Worm (Caenorhabditis elegans) whole organism, L2 larva: ENCODE results near the gene col-10.

ENCODE experiments used
- C34F6.9 ChIP-seq: fragments of 150-350 bp; optimal IDR thresholded peaks from 2 replicates; lab custom pipeline; 2014; ENCODE audit warnings: missing biosample characterization, missing genetic modification characterization
- ZK546.5 ChIP-seq: sonication (generic microtip); optimal IDR thresholded peaks from 2 replicates; lab custom pipeline; 2017; ENCODE audit warnings: missing biosample characterization, missing genetic modification characterization
- alr-1 ChIP-seq: fragments of 150-350 bp; optimal IDR thresholded peaks from 2 replicates; lab custom pipeline; 2014; ENCODE audit warnings: missing biosample characterization, missing genetic modification characterization
- aly-2 ChIP-seq: fragments of 150-350 bp; optimal IDR thresholded peaks from 2 replicates; lab custom pipeline; 2014; ENCODE audit warnings: missing biosample characterization, missing genetic modification characterization
- ama-1 ChIP-seq: fragments of 150-350 bp; optimal IDR thresholded peaks from 2 replicates; lab custom pipeline; 2018; ENCODE audit warnings: inconsistent platforms
- blmp-1 ChIP-seq: sonication (generic microtip); optimal IDR thresholded peaks from 2 replicates; lab custom pipeline; 2017; ENCODE audit warnings: missing genetic modification characterization, mild to moderate bottlenecking, missing compliant biosample characterization, antibody characterized with exemption, moderate library complexity; ENCODE audit not compliant: insufficient read depth
- ceh-16 ChIP-seq: fragments of 150-350 bp; optimal IDR thresholded peaks from 2 replicates; lab custom pipeline; 2014; ENCODE audit warnings: missing biosample characterization, missing genetic modification characterization
- ceh-82 ChIP-seq: fragments of 150-350 bp; optimal IDR thresholded peaks from 2 replicates; lab custom pipeline; 2014; ENCODE audit warnings: missing biosample characterization, missing genetic modification characterization
- crh-2 ChIP-seq: sonication (generic microtip); optimal IDR thresholded peaks from 2 replicates; lab custom pipeline; 2017; ENCODE audit warnings: missing biosample characterization, missing genetic modification characterization
- dmd-4 ChIP-seq: sonication (generic microtip); optimal IDR thresholded peaks from 2 replicates; lab custom pipeline; 2017; ENCODE audit warnings: missing biosample characterization, missing genetic modification characterization
- egl-27 ChIP-seq: sonication (generic microtip); optimal IDR thresholded peaks from 3 replicates; lab custom pipeline; 2017; ENCODE audit warnings: missing biosample characterization, missing genetic modification reagents, missing genetic modification characterization
- elt-1 ChIP-seq: fragments of 150-350 bp; optimal IDR thresholded peaks from 2 replicates; lab custom pipeline; 2014; ENCODE audit warnings: missing biosample characterization, missing genetic modification characterization
- fos-1 ChIP-seq: fragments of 150-350 bp; optimal IDR thresholded peaks from 2 replicates; lab custom pipeline; 2014; ENCODE audit warnings: missing biosample characterization, missing genetic modification characterization
- gmeb-1 ChIP-seq: fragments of 150-350 bp; optimal IDR thresholded peaks from 2 replicates; lab custom pipeline; 2014; ENCODE audit warnings: missing biosample characterization, missing genetic modification characterization
- lin-11 ChIP-seq: fragments of 150-350 bp; sonication (generic microtip); optimal IDR thresholded peaks from 2 replicates; lab custom pipeline; 2014; ENCODE audit warnings: missing biosample characterization, missing genetic modification characterization, inconsistent platforms, mixed read lengths
- lin-13 ChIP-seq: fragments of 150-350 bp; optimal IDR thresholded peaks from 2 replicates; lab custom pipeline; 2014; ENCODE audit warnings: missing biosample characterization, missing genetic modification reagents, missing genetic modification characterization
- lin-39 ChIP-seq: fragments of 150-350 bp; optimal IDR thresholded peaks from 2 replicates; lab custom pipeline; 2014; ENCODE audit warnings: missing biosample characterization, missing genetic modification reagents, missing genetic modification characterization
- lsy-2 ChIP-seq, 2 experiments: fragments of 150-350 bp in 1 of 2; sonication (generic microtip) in 1 of 2; optimal IDR thresholded peaks; 2 replicates each; lab custom pipeline; 2014 to 2017; ENCODE audit warnings: missing biosample characterization in 2 of 2, missing genetic modification characterization in 2 of 2
- mbf-1 ChIP-seq: sonication (generic microtip); optimal IDR thresholded peaks from 2 replicates; lab custom pipeline; 2017; ENCODE audit warnings: missing biosample characterization, missing genetic modification characterization
- mdl-1 ChIP-seq, 2 experiments: fragments of 150-350 bp in 1 of 2; sonication (generic microtip) in 1 of 2; optimal IDR thresholded peaks; 2 replicates each; lab custom pipeline; 2017; ENCODE audit warnings: missing biosample characterization in 2 of 2, missing genetic modification characterization in 2 of 2
- nhr-10 ChIP-seq: sonication (generic microtip); optimal IDR thresholded peaks from 2 replicates; lab custom pipeline; 2017; ENCODE audit warnings: missing biosample characterization, missing genetic modification characterization
- nhr-11 ChIP-seq: fragments of 150-350 bp; optimal IDR thresholded peaks from 2 replicates; lab custom pipeline; 2014; ENCODE audit warnings: missing biosample characterization, missing genetic modification characterization
- nhr-12 ChIP-seq: fragments of 150-350 bp; optimal IDR thresholded peaks from 2 replicates; lab custom pipeline; 2014; ENCODE audit warnings: missing biosample characterization, missing genetic modification characterization
- nhr-129 ChIP-seq: fragments of 150-350 bp; optimal IDR thresholded peaks from 2 replicates; lab custom pipeline; 2014; ENCODE audit warnings: missing biosample characterization, missing genetic modification characterization
- nhr-23 ChIP-seq: fragments of 150-350 bp; optimal IDR thresholded peaks from 2 replicates; lab custom pipeline; 2014; ENCODE audit warnings: missing biosample characterization, missing genetic modification reagents, missing genetic modification characterization
- nhr-237 ChIP-seq: fragments of 150-350 bp; optimal IDR thresholded peaks from 2 replicates; lab custom pipeline; 2014; ENCODE audit warnings: missing biosample characterization, missing genetic modification characterization
- nhr-25 ChIP-seq: fragments of 150-350 bp; sonication (generic microtip); optimal IDR thresholded peaks from 3 replicates; lab custom pipeline; 2014; ENCODE audit warnings: missing biosample characterization, missing genetic modification characterization
- nhr-6 ChIP-seq: fragments of 150-350 bp; optimal IDR thresholded peaks from 2 replicates; lab custom pipeline; 2014; ENCODE audit warnings: missing biosample characterization, missing genetic modification characterization
- nhr-77 ChIP-seq: fragments of 150-350 bp; optimal IDR thresholded peaks from 2 replicates; lab custom pipeline; 2014; ENCODE audit warnings: missing biosample characterization, missing genetic modification characterization
- peb-1 ChIP-seq: fragments of 150-350 bp; optimal IDR thresholded peaks from 2 replicates; lab custom pipeline; 2014; ENCODE audit warnings: missing biosample characterization, missing genetic modification characterization
- sem-4 ChIP-seq: fragments of 150-350 bp; optimal IDR thresholded peaks from 2 replicates; lab custom pipeline; 2014; ENCODE audit warnings: missing biosample characterization, missing genetic modification reagents, missing genetic modification characterization
- skn-1 ChIP-seq: sonication (generic microtip); optimal IDR thresholded peaks from 2 replicates; lab custom pipeline; 2017; ENCODE audit warnings: missing biosample characterization, missing genetic modification characterization
- sma-3 ChIP-seq: sonication (generic microtip); optimal IDR thresholded peaks from 2 replicates; lab custom pipeline; 2016; ENCODE audit warnings: missing genetic modification reagents, missing genetic modification characterization, missing compliant biosample characterization
- sma-9 ChIP-seq, 2 experiments: fragments of 150-350 bp in 1 of 2; sonication (generic microtip) in 1 of 2; optimal IDR thresholded peaks; 2 replicates each; lab custom pipeline; 2014 to 2016; ENCODE audit warnings: missing genetic modification characterization in 2 of 2, mild to moderate bottlenecking in 1 of 2, missing biosample characterization in 1 of 2, missing compliant biosample characterization in 1 of 2, missing genetic modification reagents in 1 of 2, moderate library complexity in 1 of 2
- snpc-4 ChIP-seq: fragments of 150-350 bp; optimal IDR thresholded peaks from 2 replicates; lab custom pipeline; 2014; ENCODE audit warnings: missing biosample characterization, missing genetic modification characterization
- unc-39 ChIP-seq: fragments of 150-350 bp; optimal IDR thresholded peaks from 2 replicates; lab custom pipeline; 2014; ENCODE audit warnings: missing biosample characterization, missing genetic modification characterization
- unc-55 ChIP-seq: fragments of 150-350 bp; sonication (generic microtip); optimal IDR thresholded peaks from 3 replicates; lab custom pipeline; 2014; ENCODE audit warnings: missing biosample characterization, missing genetic modification reagents, missing genetic modification characterization
- unc-62 ChIP-seq: fragments of 150-350 bp; optimal IDR thresholded peaks from 2 replicates; lab custom pipeline; 2014; ENCODE audit warnings: missing biosample characterization, missing genetic modification reagents, missing genetic modification characterization
- zag-1 ChIP-seq: fragments of 150-350 bp; optimal IDR thresholded peaks from 2 replicates; lab custom pipeline; 2014; ENCODE audit warnings: missing biosample characterization, missing genetic modification characterization
- ztf-1 ChIP-seq: fragments of 200-800 bp; sonication (Bioruptor generic); conservative IDR thresholded peaks from 2 replicates; pipeline ENCODE4 v1.3.6; 2022; ENCODE audit warnings: missing genetic modification characterization, missing compliant biosample characterization
- ztf-4 ChIP-seq: fragments of 150-350 bp; optimal IDR thresholded peaks from 2 replicates; lab custom pipeline; 2014; ENCODE audit warnings: missing biosample characterization, missing genetic modification characterization

Gene col-10

ce11 chrV:9175218-9175837 is 10.2 kb upstream of the col-10 start, which contains the start of gene spas-1 (continued):
- no peak for TF ChIP-seq ZK546.5
- no peak for TF ChIP-seq mdl-1 (tag; optimal IDR thresholded peaks at IDR 0.05; lab: Kevin White, UChicago)
- TF ChIP-seq nhr-25 (tag; lab: Kevin White, UChicago), result peak; percentile 85
- TF ChIP-seq nhr-11, result no peak
- TF ChIP-seq dmd-4 (tag; lab: Kevin White, UChicago), result no peak
- TF ChIP-seq sem-4, result peak; percentile 75
- peak; percentile 12 for TF ChIP-seq unc-62
- no peak for TF ChIP-seq nhr-23
- TF ChIP-seq snpc-4 (tag; lab: Kevin White, UChicago), result peak; percentile 82
- TF ChIP-seq ztf-4 (tag; lab: Kevin White, UChicago), result peak; percentile 78
- peak; percentile 95 for TF ChIP-seq unc-55 (GFP tag; lab: Kevin White, UChicago)
- TF ChIP-seq alr-1 (tag; lab: Kevin White, UChicago), result no peak

- no peak for TF ChIP-seq dmd-4 (tag; lab: Kevin White, UChicago)
- no peak for TF ChIP-seq lin-13 (GFP tag; lab: Kevin White, UChicago)
- no peak for TF ChIP-seq ceh-82
- no peak for TF ChIP-seq crh-2 (tag; lab: Kevin White, UChicago)
- TF ChIP-seq peb-1 (tag; lab: Kevin White, UChicago), result no peak
- TF ChIP-seq ztf-1 (GFP tag; lab: Robert Waterston, UW), result no peak
- TF ChIP-seq gmeb-1 (tag; lab: Kevin White, UChicago), result no peak
- no peak for TF ChIP-seq lin-39 (tag; lab: Kevin White, UChicago)
- TF ChIP-seq nhr-11, result no peak
Observed at ce11 chrV:9173789-9174188, 8.7 kb upstream of the col-10 start, which contains the start of gene pqn-16. TSS of gene pqn-16 (plus strand) at chrV:9174089.

DNA sequence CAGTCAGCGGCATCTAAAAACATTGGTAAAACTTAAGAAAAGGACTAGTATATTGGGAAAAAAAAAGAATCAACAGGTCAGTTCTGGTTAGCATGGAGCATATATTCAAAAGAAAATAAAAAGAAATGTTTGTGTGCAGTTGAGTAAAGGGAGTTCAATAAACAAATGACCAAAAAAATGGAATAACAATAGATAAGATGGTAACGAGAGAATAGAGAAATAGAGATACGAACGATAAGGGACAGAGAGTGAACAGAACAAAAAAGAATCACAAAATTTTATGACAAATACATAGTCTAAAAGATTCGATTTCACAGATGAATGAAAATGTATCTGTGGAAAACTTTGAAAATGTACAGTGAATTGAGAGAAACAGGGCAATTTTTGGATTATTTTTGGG is 7.9 kb upstream of the col-10 start, which contains the start of gene gad-3:
Gene gad-3 (minus strand): TSS at position 17 of the 400 bp plus-strand sequence.
- TF ChIP-seq crh-2 (tag; lab: Kevin White, UChicago), result no peak
- peak; percentile 44 for TF ChIP-seq fos-1 (tag; lab: Kevin White, UChicago)

- TF ChIP-seq egl-27 (tag; lab: Kevin White, UChicago), result no peak
Observed at ce11 chrV:9168089-9168488, 3.0 kb upstream of the col-10 start, which contains the start of gene B0222.11. TSS of gene B0222.11 (minus strand) at chrV:9168189.

DNA sequence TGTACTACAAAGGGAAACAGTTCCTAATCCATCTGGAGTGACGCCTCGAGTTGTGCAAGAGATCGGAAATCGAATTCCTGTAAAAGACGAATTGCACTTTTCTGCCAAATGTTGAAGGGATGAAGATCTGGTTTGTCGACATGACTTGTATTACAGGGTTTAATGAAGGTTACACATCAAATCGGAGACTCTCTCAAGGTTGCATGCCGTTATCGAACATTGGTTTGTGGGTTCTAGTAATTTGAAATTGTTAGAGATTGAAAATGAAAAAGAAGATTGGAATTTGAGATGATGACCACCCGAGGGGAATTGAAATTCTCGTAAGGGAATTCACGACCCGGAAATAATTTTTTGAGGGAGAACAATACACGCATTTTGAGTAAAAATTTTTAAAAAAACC is 1.2 kb upstream of the col-10 start:
- TF ChIP-seq nhr-23, result no peak
- TF ChIP-seq aly-2 (tag; lab: Kevin White, UChicago), result no peak
- no peak for TF ChIP-seq dmd-4 (tag; lab: Kevin White, UChicago)
- no peak for TF ChIP-seq elt-1
- peak; percentile 8 for TF ChIP-seq nhr-6 (tag; lab: Kevin White, UChicago)
- TF ChIP-seq nhr-77, result no peak
- TF ChIP-seq zag-1 (tag; lab: Kevin White, UChicago), result no peak
- no peak for TF ChIP-seq sem-4
- no peak for TF ChIP-seq fos-1 (tag; lab: Kevin White, UChicago)
- no peak for TF ChIP-seq mdl-1 (tag; optimal IDR thresholded peaks at IDR 0.05; lab: Kevin White, UChicago)
- no peak for TF ChIP-seq lin-11
- peak; percentile 18 for TF ChIP-seq crh-2 (tag; lab: Kevin White, UChicago)
- TF ChIP-seq blmp-1, result peak; percentile 37
- peak; percentile 58 for TF ChIP-seq ceh-16 (tag; lab: Kevin White, UChicago)
- TF ChIP-seq unc-62, result no peak
- no peak for TF ChIP-seq nhr-10
- TF ChIP-seq ztf-4 (tag; lab: Kevin White, UChicago), result no peak
- TF ChIP-seq nhr-12, result no peak
- TF ChIP-seq C34F6.9, result no peak
- TF ChIP-seq ama-1 (lab: Kevin White, UChicago), result no peak
- TF ChIP-seq nhr-129 (tag; lab: Kevin White, UChicago), result peak; percentile 21
- no peak for TF ChIP-seq ceh-82
- no peak for TF ChIP-seq unc-55 (GFP tag; lab: Kevin White, UChicago)
- TF ChIP-seq skn-1 (tag; lab: Kevin White, UChicago), result no peak
- TF ChIP-seq sma-9 (GFP tag; optimal IDR thresholded peaks at IDR 0.05; lab: Kevin White, UChicago), result peak; percentile 70
- no peak for TF ChIP-seq sma-9 (tag; optimal IDR thresholded peaks at IDR 0.05; lab: Kevin White, UChicago)
- no peak for TF ChIP-seq peb-1 (tag; lab: Kevin White, UChicago)
- TF ChIP-seq lsy-2 (tag; optimal IDR thresholded peaks at IDR 0.05; lab: Kevin White, UChicago), result no peak
- peak; percentile 44 for TF ChIP-seq nhr-25 (tag; lab: Kevin White, UChicago)
- TF ChIP-seq alr-1 (tag; lab: Kevin White, UChicago), result no peak
- no peak for TF ChIP-seq lin-39 (tag; lab: Kevin White, UChicago)
- no peak for TF ChIP-seq mbf-1
- TF ChIP-seq egl-27 (tag; lab: Kevin White, UChicago), result no peak
- no peak for TF ChIP-seq snpc-4 (tag; lab: Kevin White, UChicago)
- TF ChIP-seq nhr-237 (tag; lab: Kevin White, UChicago), result no peak
- no peak for TF ChIP-seq lin-13 (GFP tag; lab: Kevin White, UChicago)
- TF ChIP-seq unc-39, result no peak
- TF ChIP-seq sma-3 (GFP tag; lab: Kevin White, UChicago), result no peak
- TF ChIP-seq ztf-1 (GFP tag; lab: Robert Waterston, UW), result no peak
